Worm (Caenorhabditis elegans) whole organism, L3 larva: ENCODE data around the gene pmp-1.

Experiments
- ama-1 ChIP-seq: fragments of 150-350 bp; optimal IDR thresholded peaks from 2 replicates; lab custom pipeline; 2018
- daf-12 ChIP-seq: fragments of 150-350 bp; optimal IDR thresholded peaks from 2 replicates; lab custom pipeline; 2014; ENCODE audit warnings: missing biosample characterization, missing genetic modification reagents, missing genetic modification characterization
- lin-39 ChIP-seq: fragments of 150-350 bp; optimal IDR thresholded peaks from 2 replicates; lab custom pipeline; 2018; ENCODE audit warnings: missing biosample characterization, missing genetic modification reagents, missing genetic modification characterization
- pqm-1 ChIP-seq: fragments of 150-350 bp; optimal IDR thresholded peaks from 2 replicates; lab custom pipeline; 2017; ENCODE audit warnings: missing biosample characterization, missing genetic modification characterization, inconsistent platforms
- skn-1 ChIP-seq: fragments of 150-350 bp; optimal IDR thresholded peaks from 2 replicates; lab custom pipeline; 2014; ENCODE audit warnings: missing biosample characterization, missing genetic modification characterization
- unc-62 ChIP-seq: fragments of 150-350 bp; sonication (generic microtip); optimal IDR thresholded peaks from 4 replicates; lab custom pipeline; 2014; ENCODE audit warnings: missing biosample characterization, missing genetic modification reagents, missing genetic modification characterization

DNA sequence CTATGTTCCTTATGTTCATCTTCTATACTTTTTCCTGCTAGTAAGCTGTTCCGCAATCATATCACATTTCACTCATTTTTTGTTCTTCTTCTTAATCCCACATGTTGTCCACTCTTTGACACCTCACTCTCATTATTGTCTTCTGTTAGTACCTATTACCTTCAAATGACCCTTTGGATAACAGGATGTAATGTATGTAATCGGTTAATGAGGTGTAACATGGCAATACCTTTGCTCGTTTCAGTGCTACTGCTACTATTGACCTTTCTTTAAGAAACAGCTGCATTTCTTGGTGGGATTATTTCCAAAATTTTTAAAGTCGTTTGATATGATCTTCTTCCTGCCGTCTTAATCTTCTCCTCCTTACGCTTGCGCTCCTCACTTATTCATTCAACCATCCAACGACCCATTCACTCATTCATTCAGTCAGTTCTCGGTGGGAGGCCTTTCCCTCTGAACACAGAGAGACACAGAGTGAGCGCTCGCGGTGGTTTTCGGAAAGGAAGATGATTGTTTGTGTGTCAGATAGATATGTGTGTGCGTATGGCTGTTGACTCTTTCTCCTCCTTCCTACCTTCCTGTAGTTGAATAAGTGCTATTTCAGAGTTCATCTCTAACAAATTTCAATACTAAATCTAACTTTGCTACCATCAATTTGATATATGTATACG is 51.9 kb downstream of the pmp-1 start:
- TF ChIP-seq daf-12 (no peak), pqm-1 (no peak), skn-1 (tag; lab: Kevin White, UChicago) (no peak), lin-39 (no peak), ama-1 (lab: Kevin White, UChicago) (no peak), unc-62 (GFP tag; lab: Kevin White, UChicago) (no peak)
